Worm (Caenorhabditis elegans) whole organism, early embryonic: Measurements from ENCODE around the gene zmp-5.

Experiments
- ama-1 ChIP-seq: fragments of 150-350 bp; optimal IDR thresholded peaks from 2 replicates; lab custom pipeline; 2014
- flt-1 ChIP-seq: fragments of 200-800 bp; sonication (Bioruptor generic); IDR thresholded peaks from 2 replicates; pipeline ENCODE4 v1.3.6; 2022; ENCODE audit warnings: missing genetic modification characterization, missing compliant biosample characterization

DNA sequence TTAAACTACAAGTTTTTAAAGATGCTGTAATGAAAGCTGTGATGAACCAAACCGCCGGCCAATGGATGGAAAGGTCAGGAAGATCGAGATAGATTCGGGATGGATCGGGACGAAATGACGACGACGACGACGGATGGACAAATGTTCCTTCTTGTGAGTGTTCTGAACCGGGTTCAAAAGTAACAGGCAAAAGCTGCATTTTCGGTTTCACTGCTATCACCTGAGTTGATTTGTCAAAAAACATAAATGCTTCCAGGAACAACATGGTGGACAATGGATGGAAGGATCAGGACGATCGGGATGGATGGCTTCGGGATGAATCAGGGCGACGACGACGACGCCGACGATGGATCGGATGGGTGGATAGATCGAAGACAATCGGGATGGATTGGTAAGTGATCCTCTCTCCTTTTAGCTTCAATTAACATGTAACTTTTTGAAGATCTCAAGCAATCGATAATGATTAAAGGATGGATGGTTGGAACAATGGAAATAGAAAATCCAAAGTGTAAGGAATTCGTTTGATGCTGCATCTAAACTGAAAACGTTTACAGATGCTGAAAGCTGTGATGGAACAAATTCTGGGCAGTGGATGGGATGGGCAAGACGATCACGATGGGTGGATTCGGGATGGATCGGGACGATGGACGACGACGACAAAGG lies 43.5 kb upstream of the zmp-5 start, which contains the start of the genes T24D5.6 and R09A8.9:
- TF ChIP-seq flt-1 (GFP tag; lab: Robert Waterston, UW) = no peak
- no peak for TF ChIP-seq ama-1
